Worm (Caenorhabditis elegans) whole organism, late embryonic: ENCODE data around the gene F32F2.4.
A peak's percentile ranks its signal among the peaks of the same experiment; 100 is the strongest.

ENCODE experiments used
- K02D7.2 ChIP-seq: sonication (generic microtip); optimal IDR thresholded peaks from 2 replicates; lab custom pipeline; 2017; ENCODE audit warnings: mild to moderate bottlenecking, missing genetic modification characterization, missing compliant biosample characterization
- K09A11.1 ChIP-seq: sonication (generic microtip); optimal IDR thresholded peaks from 2 replicates; lab custom pipeline; 2017; ENCODE audit warnings: antibody characterized with exemption, mild to moderate bottlenecking, missing genetic modification characterization, missing compliant biosample characterization; ENCODE audit not compliant: insufficient read depth
- T23F11.4 ChIP-seq: fragments of 200-800 bp; sonication (Bioruptor generic); optimal IDR thresholded peaks from 2 replicates; lab custom pipeline; 2018; ENCODE audit warnings: mild to moderate bottlenecking, missing genetic modification characterization, missing compliant biosample characterization
- Y22D7AL.16 ChIP-seq: sonication (generic microtip); optimal IDR thresholded peaks from 2 replicates; lab custom pipeline; 2016; ENCODE audit warnings: missing genetic modification characterization, missing compliant biosample characterization
- ahr-1 ChIP-seq: sonication (generic microtip); optimal IDR thresholded peaks from 2 replicates; lab custom pipeline; 2016; ENCODE audit warnings: missing genetic modification characterization, missing compliant biosample characterization
- ama-1 ChIP-seq: fragments of 150-350 bp; optimal IDR thresholded peaks from 2 replicates; lab custom pipeline; 2014
- ceh-34 ChIP-seq: sonication (generic microtip); optimal IDR thresholded peaks from 2 replicates; lab custom pipeline; 2016; ENCODE audit warnings: mild to moderate bottlenecking, missing genetic modification characterization, missing compliant biosample characterization
- ceh-45 ChIP-seq: fragments of 200-800 bp; sonication (Bioruptor generic); IDR thresholded peaks from 2 replicates; pipeline ENCODE4 v1.3.6; 2022; ENCODE audit warnings: missing genetic modification reagents, missing genetic modification characterization, missing compliant biosample characterization
- ceh-48 ChIP-seq: sonication (generic microtip); optimal IDR thresholded peaks from 2 replicates; lab custom pipeline; 2016; ENCODE audit warnings: missing genetic modification characterization, inconsistent platforms, missing compliant biosample characterization
- ceh-9 ChIP-seq: sonication (generic microtip); optimal IDR thresholded peaks from 2 replicates; lab custom pipeline; 2016; ENCODE audit warnings: mild to moderate bottlenecking, missing genetic modification characterization, inconsistent platforms, missing compliant biosample characterization
- che-1 ChIP-seq: sonication (generic microtip); optimal IDR thresholded peaks from 2 replicates; lab custom pipeline; 2016; ENCODE audit warnings: mild to moderate bottlenecking, missing genetic modification characterization, missing compliant biosample characterization
- ets-4 ChIP-seq: sonication (generic microtip); optimal IDR thresholded peaks from 2 replicates; lab custom pipeline; 2016; ENCODE audit warnings: missing genetic modification characterization, missing compliant biosample characterization
- fkh-10 ChIP-seq: fragments of 150-350 bp; optimal IDR thresholded peaks from 2 replicates; lab custom pipeline; 2014; ENCODE audit warnings: missing biosample characterization, missing genetic modification reagents, missing genetic modification characterization
- fkh-6 ChIP-seq: sonication (generic microtip); optimal IDR thresholded peaks from 2 replicates; lab custom pipeline; 2016; ENCODE audit warnings: missing genetic modification characterization, missing compliant biosample characterization
- gmeb-2 ChIP-seq: sonication (generic microtip); optimal IDR thresholded peaks from 2 replicates; lab custom pipeline; 2016; ENCODE audit warnings: missing genetic modification characterization, inconsistent platforms, missing compliant biosample characterization
- hlh-13 ChIP-seq: fragments of 200-800 bp; sonication (Bioruptor generic); optimal IDR thresholded peaks from 2 replicates; lab custom pipeline; 2018; ENCODE audit warnings: mild to moderate bottlenecking, missing genetic modification characterization, missing compliant biosample characterization
- hlh-8 ChIP-seq: sonication (generic microtip); optimal IDR thresholded peaks from 2 replicates; lab custom pipeline; 2016; ENCODE audit warnings: missing genotype, missing genetic modification characterization, missing compliant biosample characterization
- lim-6 ChIP-seq: sonication (generic microtip); optimal IDR thresholded peaks from 2 replicates; lab custom pipeline; 2016; ENCODE audit warnings: missing genetic modification characterization, missing compliant biosample characterization
- mec-3 ChIP-seq: sonication (generic microtip); optimal IDR thresholded peaks from 2 replicates; lab custom pipeline; 2016; ENCODE audit warnings: borderline replicate concordance, missing genetic modification characterization, missing compliant biosample characterization
- nhr-11 ChIP-seq: fragments of 150-350 bp; optimal IDR thresholded peaks from 2 replicates; lab custom pipeline; 2014; ENCODE audit warnings: missing biosample characterization, missing genetic modification characterization
- nhr-232 ChIP-seq: sonication (generic microtip); optimal IDR thresholded peaks from 2 replicates; lab custom pipeline; 2016; ENCODE audit warnings: missing genetic modification characterization, missing compliant biosample characterization
- pag-3 ChIP-seq: sonication (generic microtip); optimal IDR thresholded peaks from 2 replicates; lab custom pipeline; 2016; ENCODE audit warnings: missing compliant biosample characterization, missing genetic modification characterization, borderline replicate concordance
- pat-9 ChIP-seq: fragments of 200-800 bp; sonication (Bioruptor generic); optimal IDR thresholded peaks from 2 replicates; lab custom pipeline; 2018; ENCODE audit warnings: mild to moderate bottlenecking, missing genetic modification characterization, moderate library complexity, missing compliant biosample characterization
- pha-2 ChIP-seq: sonication (generic microtip); optimal IDR thresholded peaks from 2 replicates; lab custom pipeline; 2017; ENCODE audit warnings: mild to moderate bottlenecking, missing genetic modification characterization, missing compliant biosample characterization
- pha-4 ChIP-seq: fragments of 150-350 bp; optimal IDR thresholded peaks from 2 replicates; lab custom pipeline; 2018; ENCODE audit warnings: missing biosample characterization, missing genetic modification reagents, missing genetic modification characterization
- pqm-1 ChIP-seq: sonication (generic microtip); optimal IDR thresholded peaks from 2 replicates; lab custom pipeline; 2016; ENCODE audit warnings: missing genetic modification characterization, missing compliant biosample characterization
- rnt-1 ChIP-seq: sonication (generic microtip); optimal IDR thresholded peaks from 2 replicates; lab custom pipeline; 2016; ENCODE audit warnings: missing genetic modification characterization, missing compliant biosample characterization
- sdc-2 ChIP-seq: sonication (generic microtip); optimal IDR thresholded peaks from 2 replicates; lab custom pipeline; 2016; ENCODE audit warnings: missing genotype, missing genetic modification characterization, missing compliant biosample characterization
- sox-2 ChIP-seq: fragments of 200-800 bp; sonication (Bioruptor generic); IDR thresholded peaks from 2 replicates; pipeline ENCODE4 v1.3.6; 2022; ENCODE audit warnings: missing genetic modification reagents, missing genetic modification characterization, missing compliant biosample characterization
- sox-4 ChIP-seq: sonication (generic microtip); optimal IDR thresholded peaks from 2 replicates; lab custom pipeline; 2017; ENCODE audit warnings: mild to moderate bottlenecking, missing genetic modification characterization, inconsistent platforms, missing compliant biosample characterization
- tbx-2 ChIP-seq: sonication (generic microtip); optimal IDR thresholded peaks from 2 replicates; lab custom pipeline; 2016; ENCODE audit warnings: missing genetic modification characterization, missing compliant biosample characterization
- unc-3 ChIP-seq, 2 experiments: fragments of 200-800 bp in 1 of 2; sonication (Bioruptor generic) in 1 of 2; sonication (generic microtip) in 1 of 2; conservative IDR thresholded peaks in 1 of 2; optimal IDR thresholded peaks in 1 of 2; 2 replicates each; pipeline versions ENCODE4 v1.3.6 to Lab custom; 2016 to 2022; ENCODE audit warnings: missing compliant biosample characterization in 2 of 2, missing genetic modification characterization in 2 of 2, missing genetic modification reagents in 1 of 2
- unc-42 ChIP-seq: sonication (generic microtip); optimal IDR thresholded peaks from 2 replicates; lab custom pipeline; 2016; ENCODE audit warnings: missing genotype, missing genetic modification characterization, missing compliant biosample characterization
- unc-55 ChIP-seq: sonication (generic microtip); optimal IDR thresholded peaks from 2 replicates; lab custom pipeline; 2017; ENCODE audit warnings: missing biosample characterization, missing genetic modification reagents, missing genetic modification characterization
- unc-86 ChIP-seq: sonication (generic microtip); optimal IDR thresholded peaks from 2 replicates; lab custom pipeline; 2016; ENCODE audit warnings: missing genetic modification characterization, missing compliant biosample characterization
- ztf-16 ChIP-seq: sonication (generic microtip); optimal IDR thresholded peaks from 2 replicates; lab custom pipeline; 2017; ENCODE audit warnings: missing genetic modification characterization, missing compliant biosample characterization

F32F2.4 gene

ce11 chrV:13280382-13280781 is 4.3 kb downstream of the F32F2.4 start:
- TF ChIP-seq mec-3 (no peak), pqm-1 (tag; lab: Kevin White, UChicago) (no peak), ceh-48 (tag; lab: Kevin White, UChicago) (no peak), K02D7.2 (tag; lab: Kevin White, UChicago) (no peak), T23F11.4 (GFP tag; lab: Kevin White, UChicago) (no peak), tbx-2 (tag; lab: Kevin White, UChicago) (no peak), fkh-6 (tag; lab: Kevin White, UChicago) (no peak), ama-1 (lab: Kevin White, UChicago) (no peak), gmeb-2 (tag; lab: Kevin White, UChicago) (no peak), ceh-9 (no peak), K09A11.1 (tag; lab: Kevin White, UChicago) (no peak), ets-4 (tag; lab: Kevin White, UChicago) (no peak), sdc-2 (tag; lab: Kevin White, UChicago) (no peak)

DNA sequence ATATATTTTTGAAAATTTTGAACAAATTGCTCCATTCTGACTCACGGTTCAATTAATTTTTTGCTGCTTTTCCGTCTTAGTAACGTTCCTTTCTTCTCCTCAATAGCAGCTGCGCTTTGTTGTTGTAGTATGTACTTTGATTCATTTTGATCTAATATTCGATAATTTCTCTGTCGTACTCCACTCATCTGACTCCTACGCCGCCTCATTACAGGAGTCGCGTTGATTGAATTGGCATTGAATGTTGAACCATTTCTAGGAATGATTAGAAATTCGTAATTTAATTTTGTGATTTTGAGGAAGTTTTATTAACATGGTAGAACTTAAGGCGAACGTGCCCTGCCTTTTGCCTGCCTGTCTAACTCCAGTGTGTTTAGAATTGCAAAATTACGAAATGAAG is 6.9 kb downstream of the F32F2.4 start:
- TF ChIP-seq ceh-45 (GFP tag; lab: Robert Waterston, UW) (no peak), unc-42 (tag; lab: Kevin White, UChicago) (peak; percentile 70)

ce11 chrV:13285284-13285683 is 9.2 kb downstream of the F32F2.4 start:
- TF ChIP-seq pqm-1 (tag; lab: Kevin White, UChicago) (no peak), unc-86 (no peak), sox-2 (GFP tag; lab: Robert Waterston, UW) (no peak), sox-4 (tag; lab: Kevin White, UChicago) (no peak), ceh-45 (GFP tag; lab: Robert Waterston, UW) (no peak), ztf-16 (tag; lab: Kevin White, UChicago) (no peak), K09A11.1 (tag; lab: Kevin White, UChicago) (no peak), gmeb-2 (tag; lab: Kevin White, UChicago) (no peak), pat-9 (tag; lab: Kevin White, UChicago) (no peak)

DNA sequence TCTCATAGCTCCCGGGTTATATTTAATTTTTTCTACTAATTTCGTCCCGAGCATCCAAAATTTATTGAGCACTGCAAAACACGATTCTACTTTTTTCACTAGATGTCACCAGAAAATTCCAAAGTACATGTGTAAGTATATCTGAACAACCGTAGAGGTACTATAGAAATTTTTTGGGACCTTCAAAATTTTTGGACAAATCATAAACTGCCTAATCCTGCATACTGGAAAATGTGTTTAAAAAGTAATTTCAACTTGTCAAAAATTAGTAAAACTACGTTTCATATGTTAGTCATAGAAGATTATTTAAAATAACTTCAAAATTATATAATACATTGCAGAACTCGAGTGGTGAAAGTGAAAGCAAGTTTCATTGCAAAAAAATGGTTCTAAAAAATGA is 10.5 kb downstream of the F32F2.4 start:
- TF ChIP-seq unc-3 (GFP tag; conservative IDR thresholded peaks at IDR 0.05; lab: Robert Waterston, UW) (no peak), unc-3 (tag; optimal IDR thresholded peaks at IDR 0.05; lab: Kevin White, UChicago) (no peak), pag-3 (no peak), che-1 (tag; lab: Kevin White, UChicago) (no peak), pat-9 (tag; lab: Kevin White, UChicago) (no peak), fkh-6 (tag; lab: Kevin White, UChicago) (no peak)
- TF ChIP-seq, all 69 proteins: peak for 0

DNA sequence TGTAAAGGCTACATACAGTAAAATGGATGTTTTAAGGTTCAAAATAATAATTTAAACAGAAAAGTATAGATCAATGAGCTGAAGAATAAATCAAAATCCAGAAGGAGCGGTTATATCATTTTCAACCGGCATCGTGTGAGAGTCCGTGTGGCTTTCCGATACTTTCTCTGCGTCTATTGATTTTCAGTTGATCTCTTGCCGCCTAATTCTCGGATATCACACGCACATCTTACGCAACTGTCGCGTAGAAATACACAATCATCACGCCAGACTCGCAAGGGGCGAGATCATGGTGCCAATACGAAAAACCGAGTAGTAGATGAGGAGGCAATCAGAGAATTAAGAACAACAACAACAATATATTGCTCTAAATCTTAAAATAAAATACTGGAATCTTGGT is 12.8 kb downstream of the F32F2.4 start:
- TF ChIP-seq mec-3 (no peak), unc-55 (GFP tag; lab: Kevin White, UChicago) (peak; percentile 6)

ce11 chrV:13294507-13294906 is 18.4 kb downstream of the F32F2.4 start:
- TF ChIP-seq unc-42 (tag; lab: Kevin White, UChicago) (peak; percentile 73), pqm-1 (tag; lab: Kevin White, UChicago) (no peak)
- TF ChIP-seq, all 69 proteins: peak for 1

DNA sequence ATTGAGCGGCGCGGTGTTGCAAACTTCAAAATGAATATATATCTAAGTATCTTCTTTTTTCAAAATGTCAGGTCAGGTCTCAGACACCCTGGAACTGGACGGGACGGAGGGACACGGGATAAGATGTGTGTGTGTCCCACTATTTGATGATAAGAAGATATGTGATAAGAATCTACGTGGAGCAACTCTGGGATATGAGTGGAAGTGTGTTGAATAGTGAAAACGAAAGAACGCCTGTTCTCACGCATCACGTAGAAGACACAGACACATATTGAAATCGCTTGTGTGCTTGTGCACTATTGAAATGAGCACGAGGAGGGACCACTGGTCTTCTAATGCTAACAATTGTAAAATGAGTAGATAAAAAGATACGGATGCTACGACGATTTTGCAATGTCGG is 19.8 kb downstream of the F32F2.4 start, which contains the start of gene uig-1:
Gene uig-1, minus strand, starts transcription at position 120 of the 400 bp plus-strand sequence.
- TF ChIP-seq fkh-10 (no peak), nhr-11 (tag; lab: Kevin White, UChicago) (no peak), ahr-1 (tag; lab: Kevin White, UChicago) (no peak), pha-2 (tag; lab: Kevin White, UChicago) (no peak), Y22D7AL.16 (tag; lab: Kevin White, UChicago) (no peak), pag-3 (no peak), ceh-34 (no peak), T23F11.4 (GFP tag; lab: Kevin White, UChicago) (no peak), pha-4 (tag; lab: Kevin White, UChicago) (no peak), lim-6 (tag; lab: Kevin White, UChicago) (no peak), rnt-1 (no peak), hlh-8 (tag; lab: Kevin White, UChicago) (no peak), nhr-232 (tag; lab: Kevin White, UChicago) (no peak), che-1 (tag; lab: Kevin White, UChicago) (no peak), hlh-13 (GFP tag; lab: Kevin White, UChicago) (no peak)
